Fruit fly (Drosophila melanogaster) S2 (cell line): ENCODE data around the gene Rh5.

Source experiments
- CG8478 ChIP-seq: fragments of >200 bp; optimal IDR thresholded peaks from 2 replicates; lab custom pipeline; 2018
- CTCF ChIP-seq, 2 experiments: fragments of >200 bp; optimal IDR thresholded peaks; 2 replicates each; lab custom pipeline; 2018

- TF ChIP-seq CTCF (optimal IDR thresholded peaks at IDR 0.05; lab: Kevin White, UChicago) (no peak), CG8478 (no peak)
Measured at dm6 chr2L:12027435-12027834, 19.5 kb downstream of the Rh5 start, which contains the start of gene dmGlut.
